Worm (Caenorhabditis elegans) whole organism, mixed stage, embryonic: Measurements from ENCODE around the gene C18H7.11.

Experiments
- bed-3 ChIP-seq: fragments of 200-800 bp; sonication (Bioruptor generic); optimal IDR thresholded peaks from 3 replicates; lab custom pipeline; 2018; ENCODE audit warnings: mild to moderate bottlenecking, missing genetic modification characterization, moderate library complexity, missing compliant biosample characterization
- blmp-1 ChIP-seq: fragments of 150-350 bp; optimal IDR thresholded peaks from 2 replicates; lab custom pipeline; 2014; ENCODE audit warnings: missing biosample characterization, missing genetic modification characterization
- ceh-39 ChIP-seq: fragments of 150-350 bp; optimal IDR thresholded peaks from 2 replicates; lab custom pipeline; 2014; ENCODE audit warnings: missing biosample characterization, missing genetic modification characterization
- ceh-43 ChIP-seq: fragments of 200-800 bp; sonication (Bioruptor generic); optimal IDR thresholded peaks from 2 replicates; lab custom pipeline; 2018; ENCODE audit warnings: mild to moderate bottlenecking, missing genetic modification characterization, moderate library complexity, missing compliant biosample characterization
- ceh-83 ChIP-seq: fragments of 200-800 bp; sonication (Bioruptor generic); optimal IDR thresholded peaks from 2 replicates; lab custom pipeline; 2018; ENCODE audit warnings: mild to moderate bottlenecking, missing genetic modification characterization, missing compliant biosample characterization
- ces-1 ChIP-seq: fragments of 150-350 bp; optimal IDR thresholded peaks from 2 replicates; lab custom pipeline; 2014; ENCODE audit warnings: missing biosample characterization, missing genetic modification reagents, missing genetic modification characterization
- cnd-1 ChIP-seq: fragments of 200-800 bp; sonication (Bioruptor generic); optimal IDR thresholded peaks from 2 replicates; lab custom pipeline; 2018; ENCODE audit warnings: mild to moderate bottlenecking, missing genetic modification characterization, missing compliant biosample characterization
- drap-1 ChIP-seq: fragments of 200-800 bp; sonication (Bioruptor generic); optimal IDR thresholded peaks from 3 replicates; lab custom pipeline; 2018; ENCODE audit warnings: mild to moderate bottlenecking, missing genetic modification characterization, missing compliant biosample characterization
- elt-1 ChIP-seq: sonication (generic microtip); optimal IDR thresholded peaks from 2 replicates; lab custom pipeline; 2017; ENCODE audit warnings: missing genetic modification characterization, mild to moderate bottlenecking, missing compliant biosample characterization, antibody characterized with exemption, moderate library complexity, borderline replicate concordance; ENCODE audit not compliant: insufficient read depth
- elt-3 ChIP-seq: fragments of 150-350 bp; optimal IDR thresholded peaks from 2 replicates; lab custom pipeline; 2014; ENCODE audit warnings: missing biosample characterization, missing genetic modification characterization
- flh-1 ChIP-seq: fragments of 200-800 bp; sonication (Bioruptor generic); optimal IDR thresholded peaks from 2 replicates; lab custom pipeline; 2018; ENCODE audit warnings: mild to moderate bottlenecking, missing genetic modification characterization, moderate library complexity, missing compliant biosample characterization
- ham-2 ChIP-seq: fragments of 200-800 bp; sonication (Bioruptor generic); optimal IDR thresholded peaks from 2 replicates; lab custom pipeline; 2018; ENCODE audit warnings: mild to moderate bottlenecking, missing genetic modification characterization, missing compliant biosample characterization
- hlh-1 ChIP-seq: fragments of 150-350 bp; optimal IDR thresholded peaks from 2 replicates; lab custom pipeline; 2014; ENCODE audit warnings: missing biosample characterization, missing genetic modification reagents, missing genetic modification characterization
- lin-13 ChIP-seq: fragments of 150-350 bp; optimal IDR thresholded peaks from 2 replicates; lab custom pipeline; 2014; ENCODE audit warnings: missing biosample characterization, missing genetic modification characterization
- lsy-2 ChIP-seq: fragments of 150-350 bp; optimal IDR thresholded peaks from 2 replicates; lab custom pipeline; 2014; ENCODE audit warnings: missing biosample characterization, missing genetic modification characterization
- mab-5 ChIP-seq: fragments of 150-350 bp; optimal IDR thresholded peaks from 2 replicates; lab custom pipeline; 2014; ENCODE audit warnings: missing biosample characterization, missing genetic modification characterization
- mep-1 ChIP-seq: fragments of 150-350 bp; optimal IDR thresholded peaks from 2 replicates; lab custom pipeline; 2017; ENCODE audit warnings: missing biosample characterization, missing genetic modification reagents, missing genetic modification characterization, inconsistent platforms
- mls-2 ChIP-seq: sonication (generic microtip); optimal IDR thresholded peaks from 2 replicates; lab custom pipeline; 2016; ENCODE audit warnings: mild to moderate bottlenecking, missing genetic modification characterization, moderate library complexity, missing compliant biosample characterization
- nhr-12 ChIP-seq: fragments of 150-350 bp; optimal IDR thresholded peaks from 2 replicates; lab custom pipeline; 2014; ENCODE audit warnings: missing biosample characterization, missing genetic modification characterization
- nhr-2 ChIP-seq: fragments of 150-350 bp; optimal IDR thresholded peaks from 2 replicates; lab custom pipeline; 2014; ENCODE audit warnings: missing biosample characterization, missing genetic modification characterization
- nhr-76 ChIP-seq: sonication (generic microtip); optimal IDR thresholded peaks from 2 replicates; lab custom pipeline; 2017; ENCODE audit warnings: missing biosample characterization, missing genetic modification characterization
- sem-2 ChIP-seq: fragments of 200-800 bp; sonication (Bioruptor generic); optimal IDR thresholded peaks from 2 replicates; lab custom pipeline; 2018; ENCODE audit warnings: mild to moderate bottlenecking, missing genetic modification characterization, missing compliant biosample characterization
- snpc-4 ChIP-seq: fragments of 150-350 bp; optimal IDR thresholded peaks from 2 replicates; lab custom pipeline; 2014; ENCODE audit warnings: missing biosample characterization, missing genetic modification characterization
- sptf-1 ChIP-seq: sonication (generic microtip); optimal IDR thresholded peaks from 2 replicates; lab custom pipeline; 2017; ENCODE audit warnings: mild to moderate bottlenecking, missing genetic modification characterization, moderate library complexity, missing compliant biosample characterization
- unc-120 ChIP-seq: sonication (generic microtip); optimal IDR thresholded peaks from 2 replicates; lab custom pipeline; 2017; ENCODE audit warnings: missing genetic modification characterization, missing compliant biosample characterization; ENCODE audit not compliant: poor library complexity, severe bottlenecking
- unc-39 ChIP-seq: fragments of 150-350 bp; optimal IDR thresholded peaks from 2 replicates; lab custom pipeline; 2014; ENCODE audit warnings: missing biosample characterization, missing genetic modification characterization
- unc-62 ChIP-seq: fragments of 150-350 bp; optimal IDR thresholded peaks from 2 replicates; lab custom pipeline; 2014; ENCODE audit warnings: missing biosample characterization, missing genetic modification reagents, missing genetic modification characterization
- zip-8 ChIP-seq: fragments of 150-350 bp; optimal IDR thresholded peaks from 2 replicates; lab custom pipeline; 2014; ENCODE audit warnings: missing biosample characterization, missing genetic modification characterization
- ztf-11 ChIP-seq: fragments of 150-350 bp; optimal IDR thresholded peaks from 2 replicates; lab custom pipeline; 2014; ENCODE audit warnings: missing biosample characterization, missing genetic modification characterization

Gene C18H7.11

DNA sequence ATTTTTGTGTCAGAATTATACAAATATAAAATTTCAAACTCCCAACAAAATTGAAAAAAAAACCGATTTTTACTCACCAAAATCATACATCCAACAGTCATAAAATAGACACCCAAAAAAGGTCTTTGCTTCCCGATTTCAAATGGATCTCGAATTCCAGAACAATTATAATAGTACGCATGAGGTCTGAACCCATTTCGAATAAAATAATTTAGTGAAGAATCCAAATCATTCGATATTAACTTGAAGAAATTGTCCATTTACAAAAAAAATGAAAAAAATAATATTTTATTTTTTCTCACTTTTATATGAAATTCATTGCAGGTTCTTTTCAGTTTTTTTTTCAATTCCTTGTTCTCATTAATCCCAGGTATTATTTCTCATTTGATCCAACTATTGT lies 4.9 kb downstream of the C18H7.11 start, which contains the start of gene srt-59:
Gene srt-59 (minus strand): TSS at position 101 of the 400 bp plus-strand sequence.
- TF ChIP-seq ceh-43 (GFP tag; lab: Kevin White, UChicago), result no peak
- TF ChIP-seq mls-2 (tag; lab: Kevin White, UChicago), result no peak
- no peak for TF ChIP-seq hlh-1 (tag; lab: Kevin White, UChicago)
- no peak for TF ChIP-seq lin-13
- TF ChIP-seq drap-1 (GFP tag; lab: Kevin White, UChicago), result no peak

DNA sequence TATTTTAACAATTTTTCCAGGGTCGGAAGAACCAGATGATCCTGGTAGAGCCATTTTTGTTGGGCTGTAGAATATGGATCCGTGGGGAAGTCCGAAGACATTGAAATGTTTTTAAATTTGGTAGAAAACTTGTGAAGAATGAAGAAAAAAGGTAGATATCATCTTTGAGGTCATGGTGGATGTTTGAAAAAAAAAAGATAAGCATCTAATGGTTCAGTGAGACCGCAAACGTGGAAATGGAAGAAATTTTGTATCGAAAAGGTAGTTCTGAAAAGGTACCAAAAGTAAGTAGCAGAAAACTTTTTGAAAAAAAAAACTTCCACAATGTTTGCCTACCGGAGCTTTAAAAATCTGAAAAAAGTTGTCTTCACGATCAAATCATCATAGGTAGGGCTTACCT lies 6.8 kb downstream of the C18H7.11 start, which contains the start of gene prmt-4:
Gene prmt-4 (minus strand): TSS at position 101 of the 400 bp plus-strand sequence.
- TF ChIP-seq elt-1 (no peak), ceh-43 (GFP tag; lab: Kevin White, UChicago) (no peak), drap-1 (GFP tag; lab: Kevin White, UChicago) (no peak), lin-13 (no peak), nhr-76 (tag; lab: Kevin White, UChicago) (no peak), nhr-2 (tag; lab: Kevin White, UChicago) (no peak), mab-5 (tag; lab: Kevin White, UChicago) (no peak), sem-2 (no peak), elt-3 (tag; lab: Kevin White, UChicago) (no peak), lsy-2 (tag; lab: Kevin White, UChicago) (no peak), flh-1 (no peak), sptf-1 (no peak), ztf-11 (tag; lab: Kevin White, UChicago) (no peak)

DNA sequence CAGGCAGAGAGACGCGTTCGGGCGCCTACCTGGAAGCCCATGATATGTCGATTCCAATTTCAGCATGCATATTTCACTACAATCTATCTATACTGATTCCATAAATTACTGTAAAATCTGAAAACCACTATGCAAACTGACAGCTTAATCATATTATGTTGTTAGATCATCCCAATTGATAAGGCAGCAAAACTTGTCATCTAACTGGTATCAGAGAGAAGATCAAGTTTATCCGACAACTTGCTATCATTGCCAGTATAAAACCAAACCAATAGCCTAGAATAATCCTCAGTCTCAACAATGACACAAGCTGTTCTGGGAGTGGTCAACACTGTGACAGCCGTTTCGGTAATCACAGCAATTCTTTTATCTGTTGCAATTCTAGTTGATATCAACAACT lies 7.4 kb downstream of the C18H7.11 start, which contains the start of gene col-102:
Gene col-102 (plus strand): TSS at position 301 of the 400 bp plus-strand sequence.
- no peak for TF ChIP-seq ceh-39
- TF ChIP-seq unc-120 (tag; lab: Kevin White, UChicago), result no peak
- no peak for TF ChIP-seq ceh-83 (GFP tag; lab: Kevin White, UChicago)

DNA sequence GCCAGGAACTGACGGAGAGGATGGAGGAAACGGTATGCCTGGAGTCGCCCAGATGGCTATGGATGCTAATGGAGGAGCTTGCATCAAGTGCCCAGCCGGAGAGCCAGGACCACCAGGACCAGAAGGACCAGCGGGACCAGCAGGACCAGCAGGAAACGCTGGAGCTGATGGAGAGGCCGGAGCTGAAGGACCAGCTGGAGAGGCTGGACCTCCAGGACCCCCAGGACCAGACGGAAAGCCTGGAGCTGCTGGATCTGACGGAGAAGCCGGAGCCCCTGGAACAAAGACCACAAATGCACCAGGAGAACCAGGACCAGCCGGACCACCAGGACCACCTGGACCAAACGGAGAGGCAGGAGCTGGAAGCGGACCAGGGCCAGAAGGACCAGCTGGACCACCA lies 8.1 kb downstream of the C18H7.11 start:
- no peak for TF ChIP-seq bed-3 (GFP tag; lab: Kevin White, UChicago)
- no peak for TF ChIP-seq unc-120 (tag; lab: Kevin White, UChicago)
- TF ChIP-seq sptf-1, result no peak
- TF ChIP-seq nhr-76 (tag; lab: Kevin White, UChicago), result no peak
- TF ChIP-seq ham-2 (GFP tag; lab: Kevin White, UChicago), result no peak
- no peak for TF ChIP-seq ceh-39
- no peak for TF ChIP-seq nhr-2 (tag; lab: Kevin White, UChicago)

DNA sequence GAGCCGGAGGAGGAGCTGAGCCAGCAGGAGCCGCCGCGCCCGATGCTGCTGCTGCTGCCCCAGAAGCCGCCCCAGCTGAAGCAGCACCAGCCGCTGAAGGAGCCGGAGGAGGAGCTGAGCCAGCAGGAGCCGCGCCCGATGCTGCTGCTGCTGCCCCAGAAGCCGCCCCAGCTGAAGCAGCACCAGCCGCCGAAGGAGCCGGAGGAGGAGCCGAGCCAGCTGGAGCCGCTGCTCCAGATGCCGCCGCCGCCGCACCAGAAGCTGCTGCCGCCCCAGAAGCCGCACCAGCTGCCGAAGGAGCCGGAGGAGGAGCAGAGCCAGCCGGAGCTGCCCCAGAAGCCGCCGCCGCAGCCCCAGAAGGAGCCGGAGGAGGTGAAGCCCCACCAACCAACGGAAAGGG lies 8.7 kb downstream of the C18H7.11 start:
- no peak for TF ChIP-seq lsy-2 (tag; lab: Kevin White, UChicago)
- TF ChIP-seq bed-3 (GFP tag; lab: Kevin White, UChicago), result peak; percentile 14
- TF ChIP-seq sptf-1, result peak; percentile 18
- no peak for TF ChIP-seq sem-2
- TF ChIP-seq unc-39 (tag; lab: Kevin White, UChicago), result no peak
- TF ChIP-seq mls-2 (tag; lab: Kevin White, UChicago), result peak; percentile 27

DNA sequence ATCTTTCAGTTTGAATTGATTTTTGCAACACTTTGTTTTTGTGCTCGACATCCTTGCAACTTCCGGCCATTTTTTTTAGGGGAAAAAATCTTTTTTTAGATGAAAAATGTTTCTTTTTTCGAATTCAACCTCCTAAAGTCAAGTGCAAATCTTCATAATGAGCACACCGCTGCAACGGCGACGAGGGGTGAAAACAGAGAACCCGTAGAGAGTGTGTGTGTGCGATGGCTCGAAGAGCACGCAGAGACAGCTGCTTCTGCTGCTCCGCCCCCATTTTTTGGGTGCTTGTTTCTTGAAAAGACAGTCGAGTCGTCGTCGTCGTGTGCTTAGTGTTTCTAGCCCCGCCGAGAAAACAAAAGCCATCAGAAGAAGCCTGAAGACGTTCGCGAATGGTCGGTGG lies 9.4 kb downstream of the C18H7.11 start, which contains the start of gene inx-18:
Gene inx-18 (plus strand): TSS at position 301 of the 400 bp plus-strand sequence.
- TF ChIP-seq hlh-1 (tag; lab: Kevin White, UChicago), result peak; percentile 67
- no peak for TF ChIP-seq snpc-4 (tag; lab: Kevin White, UChicago)

DNA sequence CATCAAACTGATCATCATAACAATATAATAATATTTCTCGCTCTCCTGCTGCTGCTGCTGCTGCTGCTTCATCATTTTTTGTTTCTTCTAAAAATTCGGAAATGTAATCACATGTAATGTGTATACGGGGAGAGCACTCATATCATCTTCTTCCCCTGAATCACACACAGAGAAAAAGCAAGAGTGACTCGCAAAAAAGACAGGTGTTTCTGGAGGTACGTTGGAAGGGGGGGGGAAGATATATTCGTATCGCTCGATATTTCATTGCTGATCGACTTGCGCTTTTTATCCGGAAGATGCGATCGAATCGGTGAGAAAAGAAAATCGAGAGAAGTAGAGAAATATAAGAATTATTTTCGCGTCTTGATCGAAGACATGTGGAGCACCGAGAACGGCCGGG lies 10.9 kb downstream of the C18H7.11 start:
- no peak for TF ChIP-seq zip-8 (tag; lab: Kevin White, UChicago)
- TF ChIP-seq blmp-1, result no peak
- TF ChIP-seq ham-2 (GFP tag; lab: Kevin White, UChicago), result no peak
- peak; percentile 63 for TF ChIP-seq unc-120 (tag; lab: Kevin White, UChicago)
- TF ChIP-seq unc-62 (GFP tag; lab: Kevin White, UChicago), result peak; percentile 60
- TF ChIP-seq hlh-1 (tag; lab: Kevin White, UChicago), result peak; percentile 89

DNA sequence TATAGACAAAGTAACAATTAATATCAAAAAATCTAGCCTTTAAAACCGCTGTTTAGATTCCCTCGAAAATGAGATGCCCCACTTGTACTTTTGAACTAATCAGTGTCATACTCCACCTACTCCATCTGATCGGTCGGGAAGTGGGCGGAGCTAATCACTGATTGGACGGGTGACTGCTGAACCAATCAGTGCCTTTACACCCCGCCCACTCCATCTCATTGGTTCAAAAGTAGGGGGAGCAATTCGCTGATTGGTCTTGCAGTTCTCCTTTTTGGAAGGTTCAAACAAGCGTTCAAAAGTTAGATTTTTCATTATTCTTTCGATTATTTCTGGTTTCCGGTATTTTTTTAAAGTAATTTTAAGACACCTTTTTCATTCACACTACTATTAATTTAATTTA lies 16.5 kb downstream of the C18H7.11 start:
- TF ChIP-seq nhr-76 (tag; lab: Kevin White, UChicago) (no peak), bed-3 (GFP tag; lab: Kevin White, UChicago) (no peak), nhr-2 (tag; lab: Kevin White, UChicago) (no peak), ceh-83 (GFP tag; lab: Kevin White, UChicago) (no peak), drap-1 (GFP tag; lab: Kevin White, UChicago) (no peak), ceh-39 (no peak), ztf-11 (tag; lab: Kevin White, UChicago) (no peak), ces-1 (GFP tag; lab: Kevin White, UChicago) (no peak), unc-120 (tag; lab: Kevin White, UChicago) (no peak), mab-5 (tag; lab: Kevin White, UChicago) (no peak), sem-2 (no peak), nhr-12 (tag; lab: Kevin White, UChicago) (no peak), lsy-2 (tag; lab: Kevin White, UChicago) (no peak), mls-2 (tag; lab: Kevin White, UChicago) (no peak), snpc-4 (tag; lab: Kevin White, UChicago) (no peak), mep-1 (tag; lab: Kevin White, UChicago) (no peak), cnd-1 (tag; lab: Kevin White, UChicago) (no peak), blmp-1 (no peak), sptf-1 (no peak)
- TF ChIP-seq, all 35 proteins: peak for 0
